Fruit fly (Drosophila melanogaster) whole organism, wandering third instar larva: ENCODE measurements around the gene beta-Man.
"Not testable (repeated sequence)": the region's sequence is repeated elsewhere in the genome, so short reads cannot be mapped to it uniquely, and the experiment has no call there.

ENCODE experiments used
- Abd-B ChIP-seq: fragments of >200 bp; optimal IDR thresholded peaks from 2 replicates; lab custom pipeline; 2017; ENCODE audit warnings: missing biosample characterization, missing genetic modification characterization
- CG32264 ChIP-seq: fragments of 200-800 bp; sonication (Bioruptor generic); optimal IDR thresholded peaks from 2 replicates; lab custom pipeline; 2016; ENCODE audit warnings: missing biosample characterization, missing genetic modification characterization
- CG9705 ChIP-seq: fragments of 200-800 bp; sonication (Bioruptor generic); optimal IDR thresholded peaks from 2 replicates; lab custom pipeline; 2018; ENCODE audit warnings: missing biosample characterization, mild to moderate bottlenecking, missing genetic modification characterization
- CrebA ChIP-seq: fragments of 200-800 bp; sonication (Bioruptor generic); optimal IDR thresholded peaks from 2 replicates; lab custom pipeline; 2016; ENCODE audit warnings: missing biosample characterization, mild to moderate bottlenecking, missing genetic modification characterization, borderline replicate concordance
- Dfd ChIP-seq: fragments of >200 bp; optimal IDR thresholded peaks from 2 replicates; lab custom pipeline; 2017; ENCODE audit warnings: missing biosample characterization, missing genetic modification characterization
- Dif ChIP-seq: fragments of 200-275, 200-300 bp; sonication (Bioruptor generic); optimal IDR thresholded peaks from 2 replicates; lab custom pipeline; 2018; ENCODE audit warnings: missing biosample characterization, missing genetic modification characterization; ENCODE audit not compliant: partially characterized antibody
- GATAd ChIP-seq: sonication (Bioruptor generic); optimal IDR thresholded peaks from 2 replicates; lab custom pipeline; 2016; ENCODE audit warnings: missing biosample characterization, missing genetic modification characterization
- HLH106 ChIP-seq: fragments of 200-800 bp; optimal IDR thresholded peaks from 3 replicates; lab custom pipeline; 2019; ENCODE audit warnings: missing biosample characterization, mild to moderate bottlenecking, missing genetic modification characterization, moderate library complexity
- Hnf4 ChIP-seq: fragments of 200-800 bp; sonication (Bioruptor generic); optimal IDR thresholded peaks from 2 replicates; lab custom pipeline; 2016; ENCODE audit warnings: missing biosample characterization, mild to moderate bottlenecking, missing genetic modification characterization
- Hr78 ChIP-seq: fragments of >200 bp; optimal IDR thresholded peaks from 2 replicates; lab custom pipeline; 2017; ENCODE audit warnings: missing biosample characterization, missing genetic modification characterization
- Hr83 ChIP-seq: fragments of 200-300 bp; sonication (Bioruptor generic); optimal IDR thresholded peaks from 2 replicates; lab custom pipeline; 2016; ENCODE audit warnings: missing biosample characterization, mild to moderate bottlenecking, missing genetic modification characterization, moderate library complexity; ENCODE audit not compliant: poor library complexity, severe bottlenecking
- Jra ChIP-seq: sonication (Bioruptor generic); optimal IDR thresholded peaks from 2 replicates; lab custom pipeline; 2016; ENCODE audit warnings: missing biosample characterization, missing genetic modification characterization
- Mio ChIP-seq: sonication (Bioruptor generic); optimal IDR thresholded peaks from 2 replicates; lab custom pipeline; 2016; ENCODE audit warnings: missing biosample characterization, missing genetic modification characterization
- Myc ChIP-seq: fragments of >200 bp; optimal IDR thresholded peaks from 2 replicates; lab custom pipeline; 2017
- N ChIP-seq: fragments of >200 bp; optimal IDR thresholded peaks from 2 replicates; lab custom pipeline; 2018; ENCODE audit warnings: missing biosample characterization, missing external identifiers, missing genetic modification characterization
- OdsH ChIP-seq: fragments of 200-800 bp; sonication (Bioruptor generic); optimal IDR thresholded peaks from 2 replicates; lab custom pipeline; 2016; ENCODE audit warnings: missing biosample characterization, mild to moderate bottlenecking, missing genetic modification characterization
- Rel ChIP-seq, 2 experiments: fragments of 200-800 bp; sonication (Bioruptor generic) in 1 of 2; optimal IDR thresholded peaks; 2 replicates in 1 of 2; 3 replicates in 1 of 2; lab custom pipeline; 2016 to 2019; ENCODE audit warnings: mild to moderate bottlenecking in 2 of 2, missing biosample characterization in 2 of 2, missing genetic modification characterization in 2 of 2, moderate library complexity in 1 of 2
- Sp1 ChIP-seq: fragments of 200-800 bp; sonication (Bioruptor generic); optimal IDR thresholded peaks from 3 replicates; lab custom pipeline; 2019; ENCODE audit warnings: missing biosample characterization, mild to moderate bottlenecking, missing genetic modification characterization, moderate library complexity
- Vsx2 ChIP-seq: fragments of 200-300, 225-300 bp; sonication (Bioruptor generic); optimal IDR thresholded peaks from 2 replicates; lab custom pipeline; 2018; ENCODE audit warnings: missing biosample characterization, missing genetic modification characterization; ENCODE audit not compliant: partially characterized antibody
- br ChIP-seq: fragments of 200-800 bp; sonication (Bioruptor generic); optimal IDR thresholded peaks from 2 replicates; lab custom pipeline; 2016; ENCODE audit warnings: missing biosample characterization, missing genetic modification characterization
- brk ChIP-seq: fragments of 200-800 bp; sonication (Bioruptor generic); optimal IDR thresholded peaks from 2 replicates; lab custom pipeline; 2016; ENCODE audit warnings: missing biosample characterization, mild to moderate bottlenecking, missing genetic modification characterization
- dl ChIP-seq, 2 experiments: fragments of 175-275, 200-275 bp in 1 of 2; fragments of 200-275 bp in 1 of 2; sonication (Bioruptor generic); optimal IDR thresholded peaks; lab custom pipeline; 2018; ENCODE audit warnings: mild to moderate bottlenecking in 2 of 2, missing biosample characterization in 2 of 2, missing genetic modification characterization in 2 of 2, moderate library complexity in 2 of 2; ENCODE audit not compliant: partially characterized antibody in 2 of 2, insufficient read depth in 1 of 2
- dmrt93B ChIP-seq: fragments of 200-800 bp; sonication (Bioruptor generic); optimal IDR thresholded peaks from 2 replicates; lab custom pipeline; 2018; ENCODE audit warnings: missing biosample characterization, mild to moderate bottlenecking, missing genetic modification characterization
- dsf ChIP-seq: sonication (Bioruptor generic); optimal IDR thresholded peaks from 2 replicates; lab custom pipeline; 2016; ENCODE audit warnings: missing biosample characterization, missing genetic modification characterization, borderline replicate concordance
- ey ChIP-seq: fragments of 200-800 bp; sonication (Bioruptor generic); optimal IDR thresholded peaks from 2 replicates; lab custom pipeline; 2016; ENCODE audit warnings: missing biosample characterization, missing genetic modification characterization
- foxo ChIP-seq, 2 experiments: fragments of 200-800 bp; sonication (Bioruptor generic); optimal IDR thresholded peaks; 2 replicates in 1 of 2; 3 replicates in 1 of 2; lab custom pipeline; 2016 to 2017; ENCODE audit warnings: missing biosample characterization in 2 of 2, missing genetic modification characterization in 2 of 2
- fru ChIP-seq: fragments of 200-800 bp; sonication (Bioruptor generic); optimal IDR thresholded peaks from 3 replicates; lab custom pipeline; 2016; ENCODE audit warnings: missing biosample characterization, mild to moderate bottlenecking, missing genetic modification characterization
- h ChIP-seq: fragments of 200-800 bp; sonication (Bioruptor generic); optimal IDR thresholded peaks from 3 replicates; lab custom pipeline; 2016; ENCODE audit warnings: missing biosample characterization, mild to moderate bottlenecking, missing genetic modification characterization
- jim ChIP-seq: fragments of 175-275, 200-325 bp; sonication (Bioruptor generic); optimal IDR thresholded peaks from 2 replicates; lab custom pipeline; 2016; ENCODE audit warnings: missing biosample characterization, mild to moderate bottlenecking, missing genetic modification characterization
- lola ChIP-seq: fragments of >200 bp; optimal IDR thresholded peaks from 2 replicates; lab custom pipeline; 2017; ENCODE audit warnings: missing biosample characterization, missing genetic modification characterization
- pan ChIP-seq: fragments of >200 bp; optimal IDR thresholded peaks from 2 replicates; lab custom pipeline; 2017
- psq ChIP-seq: fragments of 200-800 bp; sonication (Bioruptor generic); optimal IDR thresholded peaks from 3 replicates; lab custom pipeline; 2017; ENCODE audit warnings: missing biosample characterization, mild to moderate bottlenecking, missing genetic modification characterization, moderate library complexity
- rgr ChIP-seq: fragments of 200-800 bp; sonication (Bioruptor generic); optimal IDR thresholded peaks from 3 replicates; lab custom pipeline; 2016; ENCODE audit warnings: missing biosample characterization, mild to moderate bottlenecking, missing genetic modification characterization
- sage ChIP-seq: fragments of 200-800 bp; sonication (Bioruptor generic); optimal IDR thresholded peaks from 2 replicates; lab custom pipeline; 2016; ENCODE audit warnings: missing biosample characterization, mild to moderate bottlenecking, missing genetic modification characterization
- sv ChIP-seq: fragments of 200-800 bp; sonication (Bioruptor generic); optimal IDR thresholded peaks from 3 replicates; lab custom pipeline; 2016; ENCODE audit warnings: missing biosample characterization, missing genetic modification characterization
- tai ChIP-seq: sonication (Bioruptor generic); optimal IDR thresholded peaks from 2 replicates; lab custom pipeline; 2016; ENCODE audit warnings: missing biosample characterization, missing genetic modification characterization
- usp ChIP-seq: fragments of >200 bp; optimal IDR thresholded peaks from 2 replicates; lab custom pipeline; 2017; ENCODE audit warnings: missing biosample characterization, missing genetic modification characterization
- woc ChIP-seq: sonication (Bioruptor generic); optimal IDR thresholded peaks from 2 replicates; lab custom pipeline; 2016; ENCODE audit warnings: missing biosample characterization, mild to moderate bottlenecking, missing genetic modification characterization

The beta-Man gene

DNA sequence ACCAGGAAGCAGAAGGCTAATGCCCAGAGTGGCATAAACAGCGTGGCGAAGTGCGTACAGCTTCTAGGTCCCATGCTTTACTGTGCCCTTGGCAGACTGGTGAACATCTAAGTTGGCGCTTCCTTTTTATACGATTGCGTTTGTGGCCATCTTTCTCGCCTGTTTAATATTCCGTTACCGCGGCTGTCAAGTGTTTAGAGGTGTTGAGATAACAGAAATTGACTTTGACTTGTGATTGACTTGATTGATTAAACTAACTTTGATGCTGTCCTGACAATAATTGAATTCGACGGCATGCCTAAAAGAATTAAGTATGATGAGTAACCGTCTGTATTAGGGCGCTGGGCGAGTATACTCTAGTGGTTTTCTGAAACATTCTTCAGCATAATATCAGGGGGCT, 6.8 kb upstream of the beta-Man start, which contains the start of gene Dsk:
Gene Dsk (minus strand): TSS at position 101 of the 400 bp plus-strand sequence.
- TF ChIP-seq brk (GFP tag; lab: Kevin White, UChicago) (no peak), dmrt93B (GFP tag; lab: Kevin White, UChicago) (no peak), Abd-B (GFP tag; lab: Kevin White, UChicago) (no peak)

DNA sequence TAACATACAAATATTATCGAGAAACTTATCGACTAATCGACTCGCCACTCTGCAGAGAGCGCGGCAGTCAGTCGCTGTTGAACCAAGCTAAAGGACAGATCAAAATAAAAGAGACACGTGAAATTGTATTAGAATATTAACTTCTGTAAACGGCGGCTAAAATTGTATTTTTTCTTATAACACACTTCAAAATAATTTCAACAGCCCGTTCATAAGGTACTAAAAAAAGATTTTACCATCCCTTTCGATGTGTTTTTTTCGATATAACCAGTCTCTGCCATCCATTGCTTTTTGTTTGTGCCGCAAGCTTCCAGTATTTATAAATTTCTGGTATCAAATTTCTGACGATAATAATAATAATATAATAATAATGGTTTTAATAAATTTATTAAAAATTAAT, 14.5 kb downstream of the beta-Man start, which contains the start of gene aux:
Gene aux (plus strand): TSS at position 301 of the 400 bp plus-strand sequence.
- not testable (repeated sequence) for TF ChIP-seq Myc (lab: Kevin White, UChicago); Abd-B (GFP tag; lab: Kevin White, UChicago); lola (GFP tag; lab: Kevin White, UChicago)

DNA sequence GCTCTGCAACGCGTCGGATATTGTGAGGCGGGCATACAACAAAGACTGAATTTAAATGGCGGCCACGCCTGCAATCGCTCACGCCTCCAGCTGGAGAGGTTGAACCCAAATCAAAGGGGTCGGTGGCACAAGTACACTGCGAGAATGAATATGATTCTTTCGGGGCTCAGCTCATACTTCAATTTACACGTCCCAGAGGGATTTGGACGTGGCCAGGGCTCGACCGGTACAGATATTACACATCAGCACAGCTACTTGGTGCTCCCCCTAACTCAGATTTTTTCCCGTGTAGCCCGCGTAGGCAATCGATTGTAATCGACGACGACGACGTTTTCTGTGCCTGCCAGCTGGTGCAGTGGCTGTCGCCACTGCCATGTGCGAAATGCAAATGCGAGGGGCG, 17.0 kb downstream of the beta-Man start:
- TF ChIP-seq Hr78 (GFP tag; lab: Kevin White, UChicago): no peak
- no peak for TF ChIP-seq lola (GFP tag; lab: Kevin White, UChicago)
- no peak for TF ChIP-seq CrebA (GFP tag; lab: Kevin White, UChicago)
- no peak for TF ChIP-seq jim (GFP tag; lab: Kevin White, UChicago)
- peak; percentile 17 for TF ChIP-seq Hr83 (GFP tag; lab: Kevin White, UChicago)
- peak; percentile 81 for TF ChIP-seq br
- TF ChIP-seq Mio: no peak
- no peak for TF ChIP-seq Dif (GFP tag; lab: Kevin White, UChicago)
- TF ChIP-seq N (GFP tag; lab: Kevin White, UChicago): no peak
- TF ChIP-seq CG9705: peak; percentile 31
- TF ChIP-seq pan (lab: Kevin White, UChicago): no peak
- TF ChIP-seq HLH106 (tag; lab: Kevin White, UChicago): peak; percentile 81
- TF ChIP-seq GATAd (GFP tag; lab: Kevin White, UChicago): peak; percentile 12
- TF ChIP-seq Hnf4: peak; percentile 69
- TF ChIP-seq Abd-B (GFP tag; lab: Kevin White, UChicago): no peak
- peak; percentile 6 for TF ChIP-seq brk (GFP tag; lab: Kevin White, UChicago)
- no peak for TF ChIP-seq Jra (GFP tag; lab: Kevin White, UChicago)
- peak; percentile 65 for TF ChIP-seq woc (GFP tag; lab: Kevin White, UChicago)
- no peak for TF ChIP-seq dsf (GFP tag; lab: Kevin White, UChicago)
- peak; percentile 57 for TF ChIP-seq psq
- peak; percentile 66 for TF ChIP-seq OdsH (GFP tag; lab: Kevin White, UChicago)
- TF ChIP-seq foxo (GFP tag; optimal IDR thresholded peaks at IDR 0.05; lab: Kevin White, UChicago): peak in 1 of 2 experiments; percentile 88
- peak; percentile 70 for TF ChIP-seq dmrt93B (GFP tag; lab: Kevin White, UChicago)
- TF ChIP-seq Vsx2 (GFP tag; lab: Kevin White, UChicago): no peak
- TF ChIP-seq Rel (GFP tag; optimal IDR thresholded peaks at IDR 0.05; lab: Kevin White, UChicago): no peak
- peak; percentile 40 for TF ChIP-seq Rel (tag; optimal IDR thresholded peaks at IDR 0.05; lab: Kevin White, UChicago)
- peak; percentile 70 for TF ChIP-seq CG32264
- TF ChIP-seq fru (GFP tag; lab: Kevin White, UChicago): peak; percentile 87
- peak; percentile 9 for TF ChIP-seq sage
- no peak for TF ChIP-seq Dfd (GFP tag; lab: Kevin White, UChicago)
- peak; percentile 52 for TF ChIP-seq sv (GFP tag; lab: Kevin White, UChicago)
- no peak for TF ChIP-seq dl (GFP tag; optimal IDR thresholded peaks at IDR 0.05; lab: Kevin White, UChicago; ENCODE audit: insufficient read depth in 1 of 2, partially characterized antibody in 2 of 2)
- TF ChIP-seq h: peak; percentile 84
- TF ChIP-seq Sp1 (GFP tag; lab: Kevin White, UChicago): peak; percentile 68
- peak; percentile 79 for TF ChIP-seq ey (GFP tag; lab: Kevin White, UChicago)
- TF ChIP-seq usp (GFP tag; lab: Kevin White, UChicago): no peak
- peak; percentile 5 for TF ChIP-seq tai (GFP tag; lab: Kevin White, UChicago)
- peak; percentile 73 for TF ChIP-seq rgr
- no peak for TF ChIP-seq Myc (lab: Kevin White, UChicago)
- TF ChIP-seq, all 38 proteins: peak for 22
